Fruit fly (Drosophila melanogaster) whole organism, embryonic: Measurements from ENCODE around the gene Mlp84B.

Source experiments
- Ada2b ChIP-seq: fragments of 200-800 bp; sonication (Bioruptor generic); IDR thresholded peaks from 2 replicates; pipeline ENCODE4 v1.3.6; 2022; ENCODE audit warnings: missing biosample characterization, missing genetic modification characterization
- Antp ChIP-seq: fragments of 200-800 bp; sonication (Bioruptor generic); optimal IDR thresholded peaks from 3 replicates; lab custom pipeline; 2016; ENCODE audit warnings: missing biosample characterization, missing genetic modification characterization
- CG10543 ChIP-seq: fragments of 200-800 bp; sonication (Bioruptor generic); optimal IDR thresholded peaks from 3 replicates; lab custom pipeline; 2017; ENCODE audit warnings: missing biosample characterization, mild to moderate bottlenecking, missing genetic modification characterization, moderate library complexity
- CG10565 ChIP-seq: fragments of 200-800 bp; sonication (Bioruptor generic); optimal IDR thresholded peaks from 3 replicates; lab custom pipeline; 2016; ENCODE audit warnings: missing biosample characterization, mild to moderate bottlenecking, missing genetic modification characterization
- CG11398 ChIP-seq: fragments of 200-800 bp; sonication (Bioruptor generic); optimal IDR thresholded peaks from 2 replicates; lab custom pipeline; 2016; ENCODE audit warnings: missing biosample characterization, missing genetic modification characterization
- CG12071 ChIP-seq: fragments of 200-800 bp; sonication (Bioruptor generic); optimal IDR thresholded peaks from 3 replicates; lab custom pipeline; 2018; ENCODE audit warnings: missing biosample characterization, mild to moderate bottlenecking, missing genetic modification characterization
- CG12659 ChIP-seq: fragments of 200-800 bp; sonication (Bioruptor generic); optimal IDR thresholded peaks from 3 replicates; lab custom pipeline; 2017; ENCODE audit warnings: mild to moderate bottlenecking, missing biosample characterization, missing genetic modification reagents, missing genetic modification characterization
- CG12942 ChIP-seq: fragments of 200-800 bp; sonication (Bioruptor generic); optimal IDR thresholded peaks from 3 replicates; lab custom pipeline; 2016; ENCODE audit warnings: missing biosample characterization, missing genetic modification characterization
- CG15479 ChIP-seq: fragments of 200-800 bp; sonication (Bioruptor generic); optimal IDR thresholded peaks from 3 replicates; lab custom pipeline; 2019; ENCODE audit warnings: missing biosample characterization, mild to moderate bottlenecking, missing genetic modification characterization, moderate library complexity
- CG15514 ChIP-seq: fragments of 200-800 bp; sonication (Bioruptor generic); optimal IDR thresholded peaks from 3 replicates; lab custom pipeline; 2017; ENCODE audit warnings: missing biosample characterization, missing genetic modification characterization, mild to moderate bottlenecking, moderate library complexity, missing genetic modification reagents
- CG16863 ChIP-seq: fragments of 200-800 bp; sonication (Bioruptor generic); optimal IDR thresholded peaks from 3 replicates; lab custom pipeline; 2016; ENCODE audit warnings: missing biosample characterization, missing genetic modification characterization
- CG18476 ChIP-seq: fragments of 200-800 bp; sonication (Bioruptor generic); optimal IDR thresholded peaks from 2 replicates; lab custom pipeline; 2016; ENCODE audit warnings: missing biosample characterization, mild to moderate bottlenecking, missing genetic modification characterization
- CG30020 ChIP-seq: fragments of 200-800 bp; optimal IDR thresholded peaks from 2 replicates; lab custom pipeline; 2019; ENCODE audit warnings: missing biosample characterization, mild to moderate bottlenecking, missing genetic modification characterization, moderate library complexity
- CG3163 ChIP-seq: fragments of 200-800 bp; sonication (Bioruptor generic); optimal IDR thresholded peaks from 3 replicates; lab custom pipeline; 2016; ENCODE audit warnings: missing biosample characterization, missing genetic modification characterization
- CG3281 ChIP-seq: fragments of 200-800 bp; sonication (Bioruptor generic); optimal IDR thresholded peaks from 3 replicates; lab custom pipeline; 2017; ENCODE audit warnings: missing biosample characterization, mild to moderate bottlenecking, missing genetic modification characterization
- CG3726 ChIP-seq: fragments of 200-800 bp; sonication (Bioruptor generic); IDR thresholded peaks from 3 replicates; pipeline ENCODE4, ENCODE4 v1.3.6; 2022; ENCODE audit warnings: missing biosample characterization, missing genetic modification characterization
- CG3838 ChIP-seq: fragments of 200-800 bp; sonication (Bioruptor generic); optimal IDR thresholded peaks from 3 replicates; lab custom pipeline; 2016; ENCODE audit warnings: missing biosample characterization, missing genetic modification characterization
- CG4617 ChIP-seq: fragments of 200-800 bp; sonication (Bioruptor generic); optimal IDR thresholded peaks from 3 replicates; lab custom pipeline; 2016; ENCODE audit warnings: missing biosample characterization, missing genetic modification characterization, borderline replicate concordance
- CG4707 ChIP-seq: fragments of 200-800 bp; sonication (Bioruptor generic); optimal IDR thresholded peaks from 2 replicates; lab custom pipeline; 2018; ENCODE audit warnings: missing biosample characterization, mild to moderate bottlenecking, missing genetic modification characterization, moderate library complexity
- CG6654 ChIP-seq: fragments of 200-800 bp; sonication (Bioruptor generic); optimal IDR thresholded peaks from 2 replicates; lab custom pipeline; 2017; ENCODE audit warnings: missing biosample characterization, mild to moderate bottlenecking, missing genetic modification characterization
- CG8359 ChIP-seq: fragments of 200-800 bp; sonication (Bioruptor generic); optimal IDR thresholded peaks from 2 replicates; lab custom pipeline; 2017; ENCODE audit warnings: missing biosample characterization, mild to moderate bottlenecking, missing genetic modification characterization, borderline replicate concordance
- CrebB ChIP-seq: fragments of 200-800 bp; sonication (Bioruptor generic); optimal IDR thresholded peaks from 3 replicates; lab custom pipeline; 2018; ENCODE audit warnings: missing biosample characterization, mild to moderate bottlenecking, missing genetic modification characterization
- Dp ChIP-seq: fragments of 200-800 bp; sonication (Bioruptor generic); optimal IDR thresholded peaks from 2 replicates; lab custom pipeline; 2018; ENCODE audit warnings: missing biosample characterization, mild to moderate bottlenecking, missing genetic modification characterization, moderate library complexity
- Dref ChIP-seq: fragments of 200-800 bp; sonication (Bioruptor generic); IDR thresholded peaks from 2 replicates; pipeline ENCODE4 v1.3.6; 2022; ENCODE audit warnings: missing biosample characterization, missing genetic modification characterization
- Ets65A ChIP-seq: fragments of 200-800 bp; sonication (Bioruptor generic); peaks from one replicate; lab custom pipeline; 2016; ENCODE audit warnings: missing biosample characterization, missing genetic modification characterization
- Hey ChIP-seq: fragments of 200-800 bp; sonication (Bioruptor generic); optimal IDR thresholded peaks from 3 replicates; lab custom pipeline; 2018; ENCODE audit warnings: missing biosample characterization, mild to moderate bottlenecking, missing genetic modification characterization
- Hr39 ChIP-seq: fragments of >200 bp; optimal IDR thresholded peaks from 2 replicates; lab custom pipeline; 2017
- Hr51 ChIP-seq, 2 experiments: fragments of 200-800 bp; sonication (Bioruptor generic); optimal IDR thresholded peaks; 2 replicates in 1 of 2; 3 replicates in 1 of 2; lab custom pipeline; 2016 to 2018; ENCODE audit warnings: missing biosample characterization in 2 of 2, missing genetic modification characterization in 2 of 2, mild to moderate bottlenecking in 1 of 2, moderate library complexity in 1 of 2
- Lhr ChIP-seq: fragments of 200-800 bp; sonication (Bioruptor generic); optimal IDR thresholded peaks from 3 replicates; lab custom pipeline; 2017; ENCODE audit warnings: mild to moderate bottlenecking, missing biosample characterization, missing genetic modification reagents, missing genetic modification characterization
- Rfx ChIP-seq: fragments of 200-800 bp; sonication (Bioruptor generic); IDR thresholded peaks from 2 replicates; pipeline ENCODE4 v1.3.6; 2022; ENCODE audit warnings: missing biosample characterization, missing genetic modification characterization
- Side ChIP-seq: fragments of 200-800 bp; sonication (Bioruptor generic); optimal IDR thresholded peaks from 2 replicates; lab custom pipeline; 2016; ENCODE audit warnings: missing biosample characterization, missing genetic modification characterization
- YL-1 ChIP-seq: fragments of 200-800 bp; sonication (Bioruptor generic); optimal IDR thresholded peaks from 3 replicates; lab custom pipeline; 2017; ENCODE audit warnings: missing biosample characterization, mild to moderate bottlenecking, missing genetic modification characterization
- aop ChIP-seq: fragments of 200-800 bp; sonication (Bioruptor generic); IDR thresholded peaks from 2 replicates; pipeline ENCODE4 v1.3.6; 2022; ENCODE audit warnings: missing biosample characterization, missing genetic modification characterization
- bbx ChIP-seq: fragments of 200-800 bp; sonication (Bioruptor generic); IDR thresholded peaks from 2 replicates; pipeline ENCODE4 v1.3.6; 2022; ENCODE audit warnings: missing biosample characterization, missing genetic modification characterization; ENCODE audit not compliant: partially characterized antibody
- br ChIP-seq: fragments of >200 bp; optimal IDR thresholded peaks from 2 replicates; lab custom pipeline; 2017
- dan ChIP-seq: fragments of 200-800 bp; sonication (Bioruptor generic); IDR thresholded peaks from 2 replicates; pipeline ENCODE4 v1.3.6; 2022; ENCODE audit warnings: missing biosample characterization, missing genetic modification characterization
- danr ChIP-seq: fragments of 200-800 bp; sonication (Bioruptor generic); IDR thresholded peaks from 2 replicates; pipeline ENCODE4 v1.3.6; 2022; ENCODE audit warnings: missing biosample characterization, missing genetic modification characterization
- fd3F ChIP-seq: fragments of 200-800 bp; sonication (Bioruptor generic); optimal IDR thresholded peaks from 2 replicates; lab custom pipeline; 2018; ENCODE audit warnings: missing biosample characterization, mild to moderate bottlenecking, missing genetic modification characterization, moderate library complexity
- fru ChIP-seq: fragments of >200 bp; optimal IDR thresholded peaks from 2 replicates; lab custom pipeline; 2017
- gcm ChIP-seq: fragments of 200-800 bp; sonication (Bioruptor generic); optimal IDR thresholded peaks from 2 replicates; lab custom pipeline; 2019; ENCODE audit warnings: missing biosample characterization, mild to moderate bottlenecking, missing genetic modification characterization, moderate library complexity
- hb ChIP-seq: fragments of 200-800 bp; sonication (Bioruptor generic); IDR thresholded peaks from 3 replicates; pipeline ENCODE4 v1.3.6; 2022; ENCODE audit warnings: missing biosample characterization, missing genetic modification characterization; ENCODE audit not compliant: partially characterized antibody
- ind ChIP-seq: fragments of 200-800 bp; sonication (Bioruptor generic); optimal IDR thresholded peaks from 3 replicates; lab custom pipeline; 2016; ENCODE audit warnings: missing biosample characterization, missing genetic modification characterization
- insv ChIP-seq, 2 experiments: fragments of 200-800 bp; sonication (Bioruptor generic); optimal IDR thresholded peaks; 3 replicates each; lab custom pipeline; 2016 to 2018; ENCODE audit warnings: missing biosample characterization in 2 of 2, missing genetic modification characterization in 2 of 2
- pum ChIP-seq: fragments of 200-800 bp; sonication (Bioruptor generic); optimal IDR thresholded peaks from 2 replicates; lab custom pipeline; 2016; ENCODE audit warnings: missing biosample characterization, missing genetic modification characterization
- sc ChIP-seq, 3 experiments: fragments of >200 bp in 2 of 3; fragments of 200-800 bp in 1 of 3; sonication (Bioruptor generic) in 1 of 3; optimal IDR thresholded peaks; 2 replicates in 2 of 3; 3 replicates in 1 of 3; lab custom pipeline; 2017; ENCODE audit warnings: mild to moderate bottlenecking in 1 of 3, missing biosample characterization in 1 of 3, missing genetic modification characterization in 1 of 3, missing genetic modification reagents in 1 of 3
- so ChIP-seq: fragments of 200-800 bp; sonication (Bioruptor generic); IDR thresholded peaks from 3 replicates; pipeline ENCODE4 v1.3.6; 2022; ENCODE audit warnings: missing biosample characterization, missing genetic modification characterization
- ssp ChIP-seq: fragments of 200-800 bp; sonication (Bioruptor generic); IDR thresholded peaks from 2 replicates; pipeline ENCODE4 v1.3.6; 2022; ENCODE audit warnings: missing biosample characterization, missing genetic modification characterization
- stc ChIP-seq: fragments of 200-800 bp; sonication (Bioruptor generic); IDR thresholded peaks from 2 replicates; pipeline ENCODE4 v1.3.6; 2022; ENCODE audit warnings: missing biosample characterization, missing genetic modification characterization
- trh ChIP-seq: fragments of 200-800 bp; sonication (Bioruptor generic); optimal IDR thresholded peaks from 2 replicates; lab custom pipeline; 2016; ENCODE audit warnings: missing biosample characterization, missing genetic modification characterization
- wek ChIP-seq: fragments of 200-800 bp; sonication (Bioruptor generic); optimal IDR thresholded peaks from 3 replicates; lab custom pipeline; 2018; ENCODE audit warnings: missing biosample characterization, mild to moderate bottlenecking, missing genetic modification characterization, moderate library complexity

Gene Mlp84B

dm6 chr3R:7089522-7090336, 27.8 kb downstream of the Mlp84B start (continued):
- TF ChIP-seq Lhr (no peak), insv (GFP tag; optimal IDR thresholded peaks at IDR 0.05; lab: Kevin White, UChicago) (no peak), CG12659 (GFP tag; lab: Kevin White, UChicago) (no peak), CG4617 (no peak), Antp (GFP tag; lab: Kevin White, UChicago) (no peak), stc (GFP tag; lab: Robert Waterston, UW) (no peak), CG6654 (no peak), so (GFP tag; lab: Robert Waterston, UW) (peak; percentile 43; the same call in 2 of the 3 replicates), CG18476 (GFP tag; lab: Kevin White, UChicago) (no peak), CG3281 (no peak), CG15514 (peak; percentile 88), CG4707 (GFP tag; lab: Kevin White, UChicago) (no peak), Rfx (GFP tag; lab: Robert Waterston, UW) (no peak), CG3726 (GFP tag; lab: Robert Waterston, UW) (no peak), Ada2b (GFP tag; lab: Robert Waterston, UW) (no peak), Dref (GFP tag; lab: Robert Waterston, UW) (no peak), ssp (GFP tag; lab: Robert Waterston, UW) (no peak), ind (no peak), fd3F (GFP tag; lab: Kevin White, UChicago) (no peak), CG10565 (GFP tag; lab: Kevin White, UChicago) (no peak), CG10543 (GFP tag; lab: Kevin White, UChicago) (no peak), trh (no peak), br (lab: Kevin White, UChicago) (no peak), pum (GFP tag; lab: Kevin White, UChicago) (no peak), CG3163 (no peak), CG3838 (no peak), YL-1 (GFP tag; lab: Kevin White, UChicago) (peak; percentile 17), CG16863 (GFP tag; lab: Kevin White, UChicago) (no peak), fru (no peak), wek (GFP tag; lab: Kevin White, UChicago) (no peak), CG8359 (GFP tag; lab: Kevin White, UChicago) (no peak), CG15479 (GFP tag; lab: Kevin White, UChicago) (peak; percentile 70), CG30020 (tag; lab: Kevin White, UChicago) (peak; percentile 67), bbx (GFP tag; lab: Robert Waterston, UW) (peak; percentile 36; the same call in 1 of the 2 replicates), gcm (GFP tag; lab: Kevin White, UChicago) (no peak), Hr39 (no peak), danr (GFP tag; lab: Robert Waterston, UW) (no peak), CG11398 (no peak), CG12071 (GFP tag; lab: Kevin White, UChicago) (no peak), Side (GFP tag; lab: Kevin White, UChicago) (no peak), CG12942 (GFP tag; lab: Kevin White, UChicago) (no peak), hb (no peak), CrebB (tag; lab: Kevin White, UChicago) (no peak), Dp (GFP tag; lab: Kevin White, UChicago) (no peak), Ets65A (GFP tag; lab: Kevin White, UChicago) (no peak), dan (GFP tag; lab: Robert Waterston, UW) (no peak), Hey (no peak), aop (GFP tag; lab: Robert Waterston, UW) (no peak), Hr51 (GFP tag; optimal IDR thresholded peaks at IDR 0.05; lab: Kevin White, UChicago) (no peak), sc (optimal IDR thresholded peaks at IDR 0.05; lab: Kevin White, UChicago) (no peak), sc (GFP tag; optimal IDR thresholded peaks at IDR 0.05; lab: Kevin White, UChicago) (no peak)
